Fruit fly (Drosophila melanogaster) whole organism, adult: ENCODE results near the gene simj.

Experiments
- CG14711 ChIP-seq: fragments of 200-800 bp; sonication (Bioruptor generic); optimal IDR thresholded peaks from 2 replicates; lab custom pipeline; 2018; ENCODE audit warnings: missing biosample characterization, mild to moderate bottlenecking, missing genetic modification characterization, moderate library complexity
- CG1620 ChIP-seq: fragments of 200-800 bp; sonication (Bioruptor generic); optimal IDR thresholded peaks from 2 replicates; lab custom pipeline; 2016; ENCODE audit warnings: missing biosample characterization, missing genetic modification characterization
- CG5204 ChIP-seq: fragments of 200-800 bp; sonication (Bioruptor generic); optimal IDR thresholded peaks from 2 replicates; lab custom pipeline; 2016; ENCODE audit warnings: missing biosample characterization, missing genetic modification characterization
- CG7045 ChIP-seq: fragments of 200-800 bp; sonication (Bioruptor generic); optimal IDR thresholded peaks from 2 replicates; lab custom pipeline; 2017; ENCODE audit warnings: missing biosample characterization, mild to moderate bottlenecking, missing genetic modification characterization
- Crg-1 ChIP-seq: fragments of 200-800 bp; sonication (Bioruptor generic); optimal IDR thresholded peaks from 2 replicates; lab custom pipeline; 2016; ENCODE audit warnings: missing biosample characterization, missing genetic modification characterization
- kay ChIP-seq: fragments of 200-800 bp; sonication (Bioruptor generic); peaks from one replicate; lab custom pipeline; 2016; ENCODE audit warnings: missing biosample characterization, missing genetic modification characterization, borderline replicate concordance
- tj ChIP-seq: fragments of 200-800 bp; sonication (Bioruptor generic); optimal IDR thresholded peaks from 3 replicates; lab custom pipeline; 2017; ENCODE audit warnings: missing biosample characterization, mild to moderate bottlenecking, missing genetic modification characterization, moderate library complexity
- toe ChIP-seq: fragments of 200-800 bp; sonication (Bioruptor generic); optimal IDR thresholded peaks from 2 replicates; lab custom pipeline; 2016; ENCODE audit warnings: missing biosample characterization, missing genetic modification characterization

DNA sequence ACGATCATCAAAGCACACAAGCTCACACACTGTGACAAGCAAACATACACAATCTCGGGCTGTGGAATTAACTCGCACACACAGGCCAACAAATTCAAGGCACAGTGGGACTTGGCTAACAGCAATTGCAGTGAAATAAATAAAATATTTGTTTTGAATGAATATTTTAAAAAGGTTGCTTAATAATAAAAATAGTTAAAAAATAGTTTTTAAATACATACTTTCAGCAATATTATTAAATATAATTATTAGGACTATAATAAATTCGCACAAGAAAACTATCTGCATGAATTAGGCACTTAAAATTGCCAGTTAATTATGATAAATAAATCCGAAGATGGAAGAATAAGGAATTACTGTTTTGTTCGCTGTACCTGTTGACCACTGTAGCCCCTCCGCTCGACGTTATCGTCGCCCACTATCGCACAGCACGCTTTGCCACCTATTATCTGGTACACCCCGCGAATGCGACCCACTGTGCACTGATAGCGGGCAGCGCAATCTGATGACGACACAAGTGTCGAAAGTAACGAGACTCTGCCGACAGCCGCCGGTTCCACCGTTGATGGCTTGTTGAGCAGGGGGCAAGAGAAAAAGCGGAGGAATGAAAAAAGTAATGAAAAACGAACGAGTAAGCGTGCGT lies 18.3 kb downstream of the simj start:
- no peak for TF ChIP-seq CG5204 (GFP tag; lab: Kevin White, UChicago)
- TF ChIP-seq tj (GFP tag; lab: Kevin White, UChicago) = peak; percentile 87
- peak; percentile 92 for TF ChIP-seq CG14711
- TF ChIP-seq kay (GFP tag; lab: Kevin White, UChicago) = peak; percentile 78
- peak; percentile 81 for TF ChIP-seq toe (GFP tag; lab: Kevin White, UChicago)
- TF ChIP-seq CG7045 (GFP tag; lab: Kevin White, UChicago) = peak; percentile 98
- peak; percentile 78 for TF ChIP-seq CG1620
- TF ChIP-seq Crg-1 (GFP tag; lab: Kevin White, UChicago) = peak; percentile 95
